In the genomic region with DNA sequence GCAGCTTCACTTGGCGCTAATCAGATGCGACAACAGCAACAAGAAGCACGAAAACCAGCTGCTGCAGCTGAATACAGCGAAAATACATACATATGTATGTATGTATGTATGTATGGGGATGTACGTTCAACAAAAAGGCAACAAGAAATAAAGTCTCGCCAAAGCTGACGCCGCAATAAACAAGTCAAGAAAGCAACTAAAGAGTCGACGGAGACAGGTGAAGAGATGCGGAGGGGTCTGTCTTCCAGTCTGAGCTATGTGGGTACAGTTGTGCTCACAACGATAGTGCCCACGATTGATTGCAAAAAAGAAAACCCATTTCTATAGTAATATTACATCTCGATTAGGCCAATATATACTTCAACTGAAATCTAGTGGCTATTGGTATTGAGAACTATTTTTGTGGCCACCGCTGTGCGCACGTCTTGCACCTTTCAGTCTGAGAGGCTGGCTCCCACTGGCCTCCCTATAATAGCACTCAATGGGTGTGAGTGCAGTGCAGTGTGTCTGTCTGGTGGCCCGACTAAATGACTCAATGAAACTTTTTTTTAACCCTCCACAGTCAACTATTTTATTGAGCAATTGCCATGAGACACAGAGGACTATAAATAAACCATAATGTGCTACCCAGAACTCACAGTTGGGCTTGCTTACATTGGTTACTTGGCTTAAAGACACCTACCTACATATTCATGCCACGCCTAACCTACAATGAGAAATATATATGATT, we compare ENCODE assay signal across 5 fruit fly cellular contexts.
A peak's percentile ranks its signal among the peaks of the same experiment; 100 is the strongest.
TF ChIP-seq lines count a peak whose summit lies in the region.

No protein-coding gene starts in this region.

- peak; percentile 60 for TF ChIP-seq CTCF in whole organism, embryonic (GFP tag; optimal IDR thresholded peaks at IDR 0.05; lab: Kevin White, UChicago)

TF ChIP-seq in whole organism, adult, 20 proteins besides CTCF, POLR2A, EP300 and RAD21 (continues in another document):
- peak; percentile 78 for TF ChIP-seq pad (GFP tag; optimal IDR thresholded peaks at IDR 0.05; lab: Kevin White, UChicago)
- peak; percentile 51 for TF ChIP-seq Crg-1 (GFP tag; optimal IDR thresholded peaks at IDR 0.05; lab: Kevin White, UChicago)
- peak; percentile 41 for TF ChIP-seq CG11617 (GFP tag; optimal IDR thresholded peaks at IDR 0.05; lab: Kevin White, UChicago)
- peak; percentile 80 for TF ChIP-seq CG33017 (tag; optimal IDR thresholded peaks at IDR 0.05; lab: Kevin White, UChicago)
- peak; percentile 88 for TF ChIP-seq CG7101 (tag; optimal IDR thresholded peaks at IDR 0.05; lab: Kevin White, UChicago)
- peak; percentile 25 for TF ChIP-seq Mnt (GFP tag; optimal IDR thresholded peaks at IDR 0.05; lab: Kevin White, UChicago)
- TF ChIP-seq Hr96 (GFP tag; optimal IDR thresholded peaks at IDR 0.05; lab: Kevin White, UChicago) = peak; percentile 81
- TF ChIP-seq tj (GFP tag; optimal IDR thresholded peaks at IDR 0.05; lab: Kevin White, UChicago) = peak; percentile 95
- peak; percentile 51 for TF ChIP-seq toe (GFP tag; optimal IDR thresholded peaks at IDR 0.05; lab: Kevin White, UChicago)
- TF ChIP-seq kay (GFP tag; lab: Kevin White, UChicago; ENCODE audit: borderline replicate concordance) = no peak
- TF ChIP-seq CG1620 (GFP tag; optimal IDR thresholded peaks at IDR 0.05; lab: Kevin White, UChicago) = peak; percentile 75
- TF ChIP-seq CG14711 (tag; optimal IDR thresholded peaks at IDR 0.05; lab: Kevin White, UChicago) = peak; percentile 87
- no peak for TF ChIP-seq cnc (optimal IDR thresholded peaks at IDR 0.05; lab: Kevin White, UChicago)
- TF ChIP-seq bab1 (GFP tag; optimal IDR thresholded peaks at IDR 0.05; lab: Kevin White, UChicago) = peak; percentile 92
- peak; percentile 56 for TF ChIP-seq ovo (GFP tag; optimal IDR thresholded peaks at IDR 0.05; lab: Kevin White, UChicago)
- TF ChIP-seq cic (GFP tag; optimal IDR thresholded peaks at IDR 0.05; lab: Kevin White, UChicago) = no peak

TF ChIP-seq in whole organism, embryonic, 481 proteins besides CTCF, POLR2A, EP300 and RAD21 (continues in another document):
- TF ChIP-seq Ets65A (GFP tag; lab: Kevin White, UChicago) (peak; percentile 98), CG10321 (GFP tag; IDR thresholded peaks at IDR 0.05; lab: Robert Waterston, UW) (peak; percentile 72), slbo (GFP tag; IDR thresholded peaks at IDR 0.05; lab: Robert Waterston, UW) (peak; percentile 83), h (optimal IDR thresholded peaks at IDR 0.05; lab: Kevin White, UChicago) (no peak), dysf (GFP tag; IDR thresholded peaks at IDR 0.05; lab: Robert Waterston, UW) (peak; percentile 94), Bdp1 (GFP tag; optimal IDR thresholded peaks at IDR 0.05; lab: Kevin White, UChicago) (peak; percentile 67), CG8388 (GFP tag; optimal IDR thresholded peaks at IDR 0.05; lab: Kevin White, UChicago) (peak; percentile 89), nau (GFP tag; optimal IDR thresholded peaks at IDR 0.05; lab: Kevin White, UChicago) (peak; percentile 85), Gsc (GFP tag; IDR thresholded peaks at IDR 0.05; lab: Robert Waterston, UW) (peak; percentile 85), ci (GFP tag; IDR thresholded peaks at IDR 0.05; lab: Robert Waterston, UW) (peak; percentile 97), klu (GFP tag; IDR thresholded peaks at IDR 0.05; lab: Robert Waterston, UW) (peak; percentile 74), PHDP (tag; optimal IDR thresholded peaks at IDR 0.05; lab: Kevin White, UChicago) (peak; percentile 84), C15 (GFP tag; IDR thresholded peaks at IDR 0.05; lab: Robert Waterston, UW) (peak; percentile 64; the same call in 1 of the 3 replicates), Nf-YA (GFP tag; IDR thresholded peaks at IDR 0.05; lab: Robert Waterston, UW) (peak; percentile 85), CG6854 (GFP tag; optimal IDR thresholded peaks at IDR 0.05; lab: Kevin White, UChicago) (peak; percentile 75), CG5953 (GFP tag; IDR thresholded peaks at IDR 0.05; lab: Robert Waterston, UW) (peak; percentile 91), bigmax (GFP tag; optimal IDR thresholded peaks at IDR 0.05; lab: Kevin White, UChicago) (no peak)

TF ChIP-seq in whole organism, prepupa, 60 proteins besides CTCF, POLR2A, EP300 and RAD21 (continues in another document):
- peak; percentile 99 for TF ChIP-seq CG1621 (tag; optimal IDR thresholded peaks at IDR 0.05; lab: Kevin White, UChicago)
- peak; percentile 96 for TF ChIP-seq fd85E (GFP tag; optimal IDR thresholded peaks at IDR 0.05; lab: Kevin White, UChicago)
- TF ChIP-seq cyc (GFP tag; optimal IDR thresholded peaks at IDR 0.05; lab: Kevin White, UChicago) = peak; percentile 98
- TF ChIP-seq net (GFP tag; optimal IDR thresholded peaks at IDR 0.05; lab: Kevin White, UChicago) = peak; percentile 99
- peak; percentile 98 for TF ChIP-seq CG8319 (GFP tag; optimal IDR thresholded peaks at IDR 0.05; lab: Kevin White, UChicago)
- peak; percentile 98 for TF ChIP-seq CG8632 (GFP tag; optimal IDR thresholded peaks at IDR 0.05; lab: Kevin White, UChicago)
- TF ChIP-seq Smox (GFP tag; optimal IDR thresholded peaks at IDR 0.05; lab: Kevin White, UChicago) = peak; percentile 94
- peak; percentile 99 for TF ChIP-seq Eip75B (GFP tag; optimal IDR thresholded peaks at IDR 0.05; lab: Kevin White, UChicago)
- TF ChIP-seq CG3032 (tag; optimal IDR thresholded peaks at IDR 0.05; lab: Kevin White, UChicago) = peak; percentile 99
- TF ChIP-seq CG9139 (GFP tag; optimal IDR thresholded peaks at IDR 0.05; lab: Kevin White, UChicago) = peak; percentile 99
- TF ChIP-seq CG10669 (GFP tag; optimal IDR thresholded peaks at IDR 0.05; lab: Kevin White, UChicago) = peak; percentile 99
- TF ChIP-seq Blimp-1 (GFP tag; optimal IDR thresholded peaks at IDR 0.05; lab: Kevin White, UChicago) = peak; percentile 83
- TF ChIP-seq Sox102F (GFP tag; optimal IDR thresholded peaks at IDR 0.05; lab: Kevin White, UChicago) = peak; percentile 95
- TF ChIP-seq Hr4 (GFP tag; optimal IDR thresholded peaks at IDR 0.05; lab: Kevin White, UChicago) = peak; percentile 99
- TF ChIP-seq CG32006 (GFP tag; optimal IDR thresholded peaks at IDR 0.05; lab: Kevin White, UChicago) = peak; percentile 99
- TF ChIP-seq CG8119 (GFP tag; IDR thresholded peaks at IDR 0.05; lab: Robert Waterston, UW) = peak; percentile 99
- TF ChIP-seq topi (GFP tag; optimal IDR thresholded peaks at IDR 0.05; lab: Kevin White, UChicago) = peak; percentile 97

TF ChIP-seq in whole organism, pupa, 21 proteins besides CTCF, POLR2A, EP300 and RAD21 (continues in another document):
- TF ChIP-seq CG14655 (GFP tag; optimal IDR thresholded peaks at IDR 0.05; lab: Kevin White, UChicago) (peak; percentile 99), CG4496 (GFP tag; IDR thresholded peaks at IDR 0.05; lab: Robert Waterston, UW) (peak; percentile 99), rn (GFP tag; IDR thresholded peaks at IDR 0.05; lab: Robert Waterston, UW) (peak; percentile 98), CG15710 (tag; optimal IDR thresholded peaks at IDR 0.05; lab: Kevin White, UChicago) (peak; percentile 99), CG12605 (GFP tag; IDR thresholded peaks at IDR 0.05; lab: Robert Waterston, UW) (peak; percentile 98), CG13204 (GFP tag; optimal IDR thresholded peaks at IDR 0.05; lab: Kevin White, UChicago) (peak; percentile 98), EcR (GFP tag; optimal IDR thresholded peaks at IDR 0.05; lab: Kevin White, UChicago) (peak; percentile 82), CG8159 (tag; optimal IDR thresholded peaks at IDR 0.05; lab: Kevin White, UChicago) (peak; percentile 99), Pif1B (GFP tag; optimal IDR thresholded peaks at IDR 0.05; lab: Kevin White, UChicago) (peak; percentile 98), CG10348 (GFP tag; IDR thresholded peaks at IDR 0.05; lab: Robert Waterston, UW) (peak; percentile 94), CG17806 (tag; optimal IDR thresholded peaks at IDR 0.05; lab: Kevin White, UChicago) (peak; percentile 99), gl (tag; optimal IDR thresholded peaks at IDR 0.05; lab: Kevin White, UChicago) (peak; percentile 98), CG8301 (tag; optimal IDR thresholded peaks at IDR 0.05; lab: Kevin White, UChicago) (peak; percentile 99), CG32121 (GFP tag; IDR thresholded peaks at IDR 0.05; lab: Robert Waterston, UW) (peak; percentile 99), Ets98B (GFP tag; IDR thresholded peaks at IDR 0.05; lab: Robert Waterston, UW) (peak; percentile 99), D1 (tag; optimal IDR thresholded peaks at IDR 0.05; lab: Kevin White, UChicago) (peak; percentile 88), Pif1A (GFP tag; optimal IDR thresholded peaks at IDR 0.05; lab: Kevin White, UChicago) (peak; percentile 99), CG34367 (tag; optimal IDR thresholded peaks at IDR 0.05; lab: Kevin White, UChicago) (peak; percentile 99), CG9948 (tag; optimal IDR thresholded peaks at IDR 0.05; lab: Kevin White, UChicago) (peak; percentile 99)

TF ChIP-seq in whole organism, wandering third instar larva, 38 proteins besides CTCF, POLR2A, EP300 and RAD21 (continues in another document):
- TF ChIP-seq Hr78 (GFP tag; optimal IDR thresholded peaks at IDR 0.05; lab: Kevin White, UChicago) (no peak), Dfd (GFP tag; optimal IDR thresholded peaks at IDR 0.05; lab: Kevin White, UChicago) (no peak), pan (optimal IDR thresholded peaks at IDR 0.05; lab: Kevin White, UChicago) (no peak), sage (GFP tag; optimal IDR thresholded peaks at IDR 0.05; lab: Kevin White, UChicago) (peak; percentile 92), CrebA (GFP tag; optimal IDR thresholded peaks at IDR 0.05; lab: Kevin White, UChicago; ENCODE audit: borderline replicate concordance) (peak; percentile 75), jim (GFP tag; optimal IDR thresholded peaks at IDR 0.05; lab: Kevin White, UChicago) (peak; percentile 81), N (GFP tag; optimal IDR thresholded peaks at IDR 0.05; lab: Kevin White, UChicago) (no peak), fru (GFP tag; optimal IDR thresholded peaks at IDR 0.05; lab: Kevin White, UChicago) (peak; percentile 95), Myc (optimal IDR thresholded peaks at IDR 0.05; lab: Kevin White, UChicago) (no peak), usp (GFP tag; optimal IDR thresholded peaks at IDR 0.05; lab: Kevin White, UChicago) (no peak), brk (GFP tag; optimal IDR thresholded peaks at IDR 0.05; lab: Kevin White, UChicago) (peak; percentile 87), Jra (GFP tag; optimal IDR thresholded peaks at IDR 0.05; lab: Kevin White, UChicago) (peak; percentile 93), GATAd (GFP tag; optimal IDR thresholded peaks at IDR 0.05; lab: Kevin White, UChicago) (peak; percentile 84), CG32264 (GFP tag; optimal IDR thresholded peaks at IDR 0.05; lab: Kevin White, UChicago) (peak; percentile 91), foxo (GFP tag; optimal IDR thresholded peaks at IDR 0.05; lab: Kevin White, UChicago) (peak; percentile 76 to 95), OdsH (GFP tag; optimal IDR thresholded peaks at IDR 0.05; lab: Kevin White, UChicago) (peak; percentile 94), CG9705 (GFP tag; optimal IDR thresholded peaks at IDR 0.05; lab: Kevin White, UChicago) (peak; percentile 89), Hr83 (GFP tag; optimal IDR thresholded peaks at IDR 0.05; lab: Kevin White, UChicago; ENCODE audit: poor library complexity, severe bottlenecking) (peak; percentile 93), Vsx2 (GFP tag; optimal IDR thresholded peaks at IDR 0.05; lab: Kevin White, UChicago; ENCODE audit: partially characterized antibody) (no peak), Dif (GFP tag; optimal IDR thresholded peaks at IDR 0.05; lab: Kevin White, UChicago; ENCODE audit: partially characterized antibody) (no peak)
